Fruit fly (Drosophila melanogaster): Measurements from ENCODE around the gene Cpr67B.

DNA sequence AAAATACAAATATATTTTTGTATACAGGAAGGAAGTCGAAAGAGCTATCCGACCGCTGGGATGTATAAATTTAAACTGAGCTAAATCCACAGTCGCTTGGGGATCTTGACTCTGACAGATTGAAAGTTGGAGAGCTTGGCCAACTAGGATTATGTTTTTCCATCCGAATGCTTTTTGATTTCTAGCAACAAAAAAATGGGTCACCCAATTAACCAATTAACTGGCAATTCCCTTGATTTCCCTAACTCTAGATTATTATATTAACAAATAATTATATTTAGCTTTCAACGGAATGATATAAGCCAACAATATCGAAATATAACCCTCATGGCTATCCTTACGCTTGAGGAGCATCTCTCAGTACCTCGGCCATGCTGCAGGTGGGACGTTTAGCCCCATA lies 12.7 kb downstream of the Cpr67B start, which contains the start of gene CG3982:
- TF ChIP-seq h (optimal IDR thresholded peaks at IDR 0.05) (no peak), ttk (optimal IDR thresholded peaks at IDR 0.05) (no peak), Sin3A (optimal IDR thresholded peaks at IDR 0.05) (no peak), Myc (optimal IDR thresholded peaks at IDR 0.05) (no peak), psq (optimal IDR thresholded peaks at IDR 0.05) (no peak), insv (optimal IDR thresholded peaks at IDR 0.05) (no peak)

All from Kc167 (cell line).